Worm (Caenorhabditis elegans) whole organism, L4 larva: ENCODE results near the gene K08B12.1.

Experiments used
- F37D6.2 ChIP-seq: sonication (generic microtip); optimal IDR thresholded peaks from 2 replicates; lab custom pipeline; 2016; ENCODE audit warnings: mild to moderate bottlenecking, missing genetic modification characterization, missing compliant biosample characterization
- R02D3.7 ChIP-seq: fragments of 150-350 bp; sonication (generic microtip); optimal IDR thresholded peaks from 3 replicates; lab custom pipeline; 2014; ENCODE audit warnings: missing biosample characterization, missing genetic modification characterization
- aly-2 ChIP-seq: sonication (generic microtip); optimal IDR thresholded peaks from 2 replicates; lab custom pipeline; 2018; ENCODE audit warnings: missing biosample characterization, missing genetic modification characterization
- lin-13 ChIP-seq: fragments of 150-350 bp; optimal IDR thresholded peaks from 2 replicates; lab custom pipeline; 2014; ENCODE audit warnings: missing biosample characterization, missing genetic modification reagents, missing genetic modification characterization
- lin-39 ChIP-seq: fragments of 150-350 bp; optimal IDR thresholded peaks from 2 replicates; lab custom pipeline; 2014; ENCODE audit warnings: missing biosample characterization, missing genetic modification reagents, missing genetic modification characterization
- lsy-2 ChIP-seq, 2 experiments: fragments of 150-350 bp in 1 of 2; sonication (generic microtip) in 1 of 2; optimal IDR thresholded peaks; 2 replicates each; lab custom pipeline; 2014 to 2017; ENCODE audit warnings: missing biosample characterization in 2 of 2, missing genetic modification characterization in 2 of 2
- nhr-10 ChIP-seq: fragments of 150-350 bp; optimal IDR thresholded peaks from 2 replicates; lab custom pipeline; 2014; ENCODE audit warnings: missing biosample characterization, missing genetic modification characterization
- nhr-237 ChIP-seq: sonication (generic microtip); optimal IDR thresholded peaks from 2 replicates; lab custom pipeline; 2017; ENCODE audit warnings: missing biosample characterization, missing genetic modification characterization
- nhr-25 ChIP-seq: sonication (generic microtip); optimal IDR thresholded peaks from 2 replicates; lab custom pipeline; 2017; ENCODE audit warnings: missing genetic modification characterization, mild to moderate bottlenecking, missing compliant biosample characterization, antibody characterized with exemption, moderate library complexity, borderline replicate concordance; ENCODE audit not compliant: insufficient read depth
- nhr-28 ChIP-seq: fragments of 150-350 bp; optimal IDR thresholded peaks from 2 replicates; lab custom pipeline; 2014; ENCODE audit warnings: missing biosample characterization, missing genetic modification characterization
- nhr-6 ChIP-seq: fragments of 150-350 bp; optimal IDR thresholded peaks from 2 replicates; lab custom pipeline; 2014; ENCODE audit warnings: missing biosample characterization, missing genetic modification characterization
- pha-4 ChIP-seq, 2 experiments: fragments of 150-350 bp in 1 of 2; fragments of 200-800 bp in 1 of 2; sonication (Bioruptor generic) in 1 of 2; IDR thresholded peaks in 1 of 2; optimal IDR thresholded peaks in 1 of 2; 2 replicates each; pipeline versions ENCODE4 v1.3.6 to Lab custom; 2014 to 2022; ENCODE audit warnings: missing genetic modification characterization in 2 of 2, missing genetic modification reagents in 2 of 2, missing biosample characterization in 1 of 2, missing compliant biosample characterization in 1 of 2
- unc-62 ChIP-seq, 3 experiments: fragments of 150-350 bp in 1 of 3; sonication (generic microtip); optimal IDR thresholded peaks in 2 of 3; peaks in 1 of 3; 1 replicate in 1 of 3; 2 replicates in 2 of 3; lab custom pipeline; 2014 to 2017; ENCODE audit warnings: missing biosample characterization in 3 of 3, missing genetic modification characterization in 3 of 3, missing genetic modification reagents in 3 of 3, missing genotype in 1 of 3
- zfp-2 ChIP-seq: sonication (generic microtip); optimal IDR thresholded peaks from 2 replicates; lab custom pipeline; 2016; ENCODE audit warnings: mild to moderate bottlenecking, missing genetic modification characterization, missing compliant biosample characterization

DNA sequence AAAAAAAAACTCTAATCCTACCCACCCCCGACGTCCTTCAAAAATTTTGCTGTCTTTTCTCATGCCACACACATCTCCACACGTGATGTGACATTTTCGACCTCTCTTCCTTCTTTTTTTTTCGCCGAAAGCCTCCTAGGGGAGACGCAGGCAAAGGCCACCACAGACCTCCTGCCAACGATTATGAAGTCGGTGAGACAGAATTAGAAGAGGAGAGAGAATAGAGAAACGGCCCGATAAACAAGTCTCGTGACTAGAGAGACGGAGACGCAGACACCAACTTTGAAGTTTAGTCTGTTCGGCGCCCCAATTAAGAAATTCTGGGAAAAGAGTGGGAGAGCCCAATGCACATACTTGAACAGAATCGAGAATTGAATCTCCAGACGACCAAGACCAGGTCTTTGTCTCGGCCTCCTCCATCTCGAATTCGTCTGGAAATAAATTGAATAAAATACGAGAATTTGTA, 34.6 kb upstream of the K08B12.1 start:
- TF ChIP-seq nhr-10 (tag; lab: Kevin White, UChicago) = peak; percentile 95
- TF ChIP-seq nhr-25 (tag; lab: Kevin White, UChicago) = peak; percentile 92
- peak; percentile 86 for TF ChIP-seq nhr-28 (tag; lab: Kevin White, UChicago)
- TF ChIP-seq lsy-2 (tag; optimal IDR thresholded peaks at IDR 0.05; lab: Kevin White, UChicago) = peak; percentile 89 to 94
- TF ChIP-seq R02D3.7 (tag; lab: Kevin White, UChicago) = no peak
- TF ChIP-seq lin-13 = peak; percentile 72
- TF ChIP-seq zfp-2 (tag; lab: Kevin White, UChicago) = peak; percentile 32
- no peak for TF ChIP-seq aly-2
- TF ChIP-seq pha-4 (GFP tag; IDR thresholded peaks at IDR 0.05; lab: Robert Waterston, UW) = peak; percentile 88
- peak; percentile 61 for TF ChIP-seq pha-4 (tag; optimal IDR thresholded peaks at IDR 0.05; lab: Kevin White, UChicago)
- no peak for TF ChIP-seq lin-39
- TF ChIP-seq nhr-6 (tag; lab: Kevin White, UChicago) = peak; percentile 83
- peak; percentile 61 for TF ChIP-seq nhr-237 (tag; lab: Kevin White, UChicago)
- TF ChIP-seq unc-62 (GFP tag; optimal IDR thresholded peaks at IDR 0.05 in 1 of 2; lab: Kevin White, UChicago) = peak in 1 of 2 experiments; percentile 99
- TF ChIP-seq unc-62 (tag; optimal IDR thresholded peaks at IDR 0.05; lab: Kevin White, UChicago) = no peak
- TF ChIP-seq F37D6.2 (tag; lab: Kevin White, UChicago) = peak; percentile 88
